Fruit fly (Drosophila melanogaster) whole organism, embryonic: Measurements from ENCODE around the gene CG42375.

Experiments used
- Aef1 ChIP-seq: fragments of 200-800 bp; sonication (Bioruptor generic); IDR thresholded peaks from 3 replicates; pipeline ENCODE4 v1.3.6; 2022; ENCODE audit warnings: missing biosample characterization, missing genetic modification characterization
- C15 ChIP-seq: fragments of 200-800 bp; sonication (Bioruptor generic); IDR thresholded peaks from 3 replicates; pipeline ENCODE4 v1.3.6; 2022; ENCODE audit warnings: missing biosample characterization, missing genetic modification characterization
- CG10147 ChIP-seq: fragments of 200-800 bp; sonication (Bioruptor generic); optimal IDR thresholded peaks from 2 replicates; lab custom pipeline; 2019; ENCODE audit warnings: missing biosample characterization, mild to moderate bottlenecking, missing genetic modification characterization, moderate library complexity
- CG10267 ChIP-seq: fragments of 200-800 bp; sonication (Bioruptor generic); optimal IDR thresholded peaks from 2 replicates; lab custom pipeline; 2018; ENCODE audit warnings: missing biosample characterization, mild to moderate bottlenecking, missing genetic modification characterization, moderate library complexity
- CG10543 ChIP-seq: fragments of 200-800 bp; sonication (Bioruptor generic); optimal IDR thresholded peaks from 3 replicates; lab custom pipeline; 2017; ENCODE audit warnings: missing biosample characterization, mild to moderate bottlenecking, missing genetic modification characterization, moderate library complexity
- CG11247 ChIP-seq: fragments of 200-800 bp; sonication (Bioruptor generic); IDR thresholded peaks from 2 replicates; pipeline ENCODE4 v1.3.6; 2022; ENCODE audit warnings: missing biosample characterization, missing genetic modification characterization
- CG11504 ChIP-seq: fragments of 200-800 bp; sonication (Bioruptor generic); optimal IDR thresholded peaks from 3 replicates; lab custom pipeline; 2019; ENCODE audit warnings: missing biosample characterization, mild to moderate bottlenecking, missing genetic modification characterization, moderate library complexity
- CG14710 ChIP-seq: fragments of 200-800 bp; sonication (Bioruptor generic); optimal IDR thresholded peaks from 3 replicates; lab custom pipeline; 2019; ENCODE audit warnings: missing biosample characterization, mild to moderate bottlenecking, missing genetic modification characterization, moderate library complexity
- CG14965 ChIP-seq: fragments of 200-800 bp; sonication (Bioruptor generic); optimal IDR thresholded peaks from 2 replicates; lab custom pipeline; 2016; ENCODE audit warnings: missing biosample characterization, missing genetic modification characterization, borderline replicate concordance
- CG17359 ChIP-seq: fragments of 200-800 bp; sonication (Bioruptor generic); optimal IDR thresholded peaks from 3 replicates; lab custom pipeline; 2018; ENCODE audit warnings: missing biosample characterization, mild to moderate bottlenecking, missing genetic modification characterization, moderate library complexity
- CG17361 ChIP-seq: fragments of 200-800 bp; sonication (Bioruptor generic); IDR thresholded peaks from 3 replicates; pipeline ENCODE4 v1.3.6; 2022; ENCODE audit warnings: missing biosample characterization, missing genetic modification characterization
- CG17612 ChIP-seq: fragments of 200-800 bp; sonication (Bioruptor generic); IDR thresholded peaks from 2 replicates; pipeline ENCODE4 v1.3.6; 2022; ENCODE audit warnings: missing biosample characterization, missing genetic modification characterization
- CG30431 ChIP-seq: fragments of 200-800 bp; sonication (Bioruptor generic); optimal IDR thresholded peaks from 2 replicates; lab custom pipeline; 2017; ENCODE audit warnings: missing biosample characterization, missing genetic modification characterization
- CG31441 ChIP-seq: fragments of 200-800 bp; sonication (Bioruptor generic); IDR thresholded peaks from 2 replicates; pipeline ENCODE4 v1.3.6; 2022; ENCODE audit warnings: missing biosample characterization, missing genetic modification characterization
- CG34376 ChIP-seq: fragments of 200-800 bp; sonication (Bioruptor generic); optimal IDR thresholded peaks from 2 replicates; lab custom pipeline; 2018; ENCODE audit warnings: missing biosample characterization, mild to moderate bottlenecking, missing genetic modification characterization
- CG3726 ChIP-seq: fragments of 200-800 bp; sonication (Bioruptor generic); IDR thresholded peaks from 3 replicates; pipeline ENCODE4, ENCODE4 v1.3.6; 2022; ENCODE audit warnings: missing biosample characterization, missing genetic modification characterization
- CG4617 ChIP-seq: fragments of 200-800 bp; sonication (Bioruptor generic); optimal IDR thresholded peaks from 3 replicates; lab custom pipeline; 2016; ENCODE audit warnings: missing biosample characterization, missing genetic modification characterization, borderline replicate concordance
- CG6272 ChIP-seq: fragments of 200-800 bp; sonication (Bioruptor generic); IDR thresholded peaks from 2 replicates; pipeline ENCODE4 v1.3.6; 2022; ENCODE audit warnings: missing biosample characterization, missing genetic modification characterization
- CG6854 ChIP-seq: fragments of 200-800 bp; sonication (Bioruptor generic); optimal IDR thresholded peaks from 3 replicates; lab custom pipeline; 2017; ENCODE audit warnings: missing biosample characterization, mild to moderate bottlenecking, missing genetic modification characterization
- CG7745 ChIP-seq: fragments of 200-800 bp; sonication (Bioruptor generic); optimal IDR thresholded peaks from 2 replicates; lab custom pipeline; 2018; ENCODE audit warnings: missing biosample characterization, mild to moderate bottlenecking, missing genetic modification characterization, moderate library complexity
- CG8290 ChIP-seq, 3 experiments: fragments of 200-800 bp; sonication (Bioruptor generic); optimal IDR thresholded peaks; 2 replicates each; lab custom pipeline; 2016 to 2019; ENCODE audit warnings: missing biosample characterization in 3 of 3, missing genetic modification characterization in 3 of 3, mild to moderate bottlenecking in 2 of 3, moderate library complexity in 1 of 3
- Ets65A ChIP-seq: fragments of 200-800 bp; sonication (Bioruptor generic); peaks from one replicate; lab custom pipeline; 2016; ENCODE audit warnings: missing biosample characterization, missing genetic modification characterization
- Fer2 ChIP-seq: fragments of 200-800 bp; sonication (Bioruptor generic); optimal IDR thresholded peaks from 2 replicates; lab custom pipeline; 2018; ENCODE audit warnings: missing biosample characterization, mild to moderate bottlenecking, missing genetic modification characterization, moderate library complexity
- Hey ChIP-seq: fragments of 200-800 bp; sonication (Bioruptor generic); optimal IDR thresholded peaks from 3 replicates; lab custom pipeline; 2018; ENCODE audit warnings: missing biosample characterization, mild to moderate bottlenecking, missing genetic modification characterization
- HmgD ChIP-seq: fragments of 200-800 bp; sonication (Bioruptor generic); optimal IDR thresholded peaks from 3 replicates; lab custom pipeline; 2016; ENCODE audit warnings: missing biosample characterization, missing genetic modification characterization
- Lpt ChIP-seq: fragments of >200 bp; optimal IDR thresholded peaks from 2 replicates; lab custom pipeline; 2018; ENCODE audit warnings: missing biosample characterization, missing genetic modification characterization
- NFAT ChIP-seq: fragments of 200-800 bp; sonication (Bioruptor generic); IDR thresholded peaks from 2 replicates; pipeline ENCODE4 v1.3.6; 2022; ENCODE audit warnings: missing biosample characterization, missing genetic modification characterization
- Nf-YB ChIP-seq: fragments of 200-800 bp; sonication (Bioruptor generic); optimal IDR thresholded peaks from 3 replicates; lab custom pipeline; 2019; ENCODE audit warnings: missing biosample characterization, mild to moderate bottlenecking, missing genetic modification characterization, moderate library complexity
- Nf-YC ChIP-seq: fragments of 200-800 bp; optimal IDR thresholded peaks from 3 replicates; lab custom pipeline; 2019; ENCODE audit warnings: missing biosample characterization, mild to moderate bottlenecking, missing genetic modification characterization, moderate library complexity
- Ravus ChIP-seq: fragments of 200-800 bp; sonication (Bioruptor generic); IDR thresholded peaks from 2 replicates; pipeline ENCODE4 v1.3.6; 2022; ENCODE audit warnings: missing biosample characterization, missing genetic modification characterization
- Six4 ChIP-seq: fragments of 200-800 bp; sonication (Bioruptor generic); optimal IDR thresholded peaks from 2 replicates; lab custom pipeline; 2016; ENCODE audit warnings: missing biosample characterization, missing genetic modification characterization
- Spps ChIP-seq: fragments of 200-800 bp; sonication (Bioruptor generic); optimal IDR thresholded peaks from 2 replicates; lab custom pipeline; 2018; ENCODE audit warnings: missing biosample characterization, mild to moderate bottlenecking, missing genetic modification characterization
- Xrp1 ChIP-seq: fragments of 200-800 bp; sonication (Bioruptor generic); IDR thresholded peaks from 2 replicates; pipeline ENCODE4 v1.3.6; 2022; ENCODE audit warnings: missing biosample characterization, missing genetic modification characterization
- ac ChIP-seq: fragments of 200-800 bp; sonication (Bioruptor generic); optimal IDR thresholded peaks from 3 replicates; lab custom pipeline; 2017; ENCODE audit warnings: missing biosample characterization, mild to moderate bottlenecking, missing genetic modification characterization
- amos ChIP-seq: fragments of 200-800 bp; sonication (Bioruptor generic); IDR thresholded peaks from 2 replicates; pipeline ENCODE4 v1.3.6; 2022; ENCODE audit warnings: missing biosample characterization, missing genetic modification characterization; ENCODE audit not compliant: partially characterized antibody
- dimm ChIP-seq: fragments of 200-800 bp; sonication (Bioruptor generic); IDR thresholded peaks from 2 replicates; pipeline ENCODE4 v1.3.6; 2022; ENCODE audit warnings: missing biosample characterization, missing genetic modification characterization
- fd96Cb ChIP-seq: fragments of 200-800 bp; sonication (Bioruptor generic); optimal IDR thresholded peaks from 2 replicates; lab custom pipeline; 2018; ENCODE audit warnings: missing biosample characterization, mild to moderate bottlenecking, missing genetic modification characterization, moderate library complexity
- fru ChIP-seq: fragments of >200 bp; optimal IDR thresholded peaks from 2 replicates; lab custom pipeline; 2017
- gfzf ChIP-seq: fragments of 200-800 bp; sonication (Bioruptor generic); optimal IDR thresholded peaks from 2 replicates; lab custom pipeline; 2016; ENCODE audit warnings: missing biosample characterization, mild to moderate bottlenecking, missing genetic modification characterization, moderate library complexity
- gsb-n ChIP-seq: fragments of 200-800 bp; sonication (Bioruptor generic); optimal IDR thresholded peaks from 3 replicates; lab custom pipeline; 2018; ENCODE audit warnings: missing biosample characterization, mild to moderate bottlenecking, missing genetic modification characterization
- jigr1 ChIP-seq: fragments of 200-800 bp; sonication (Bioruptor generic); IDR thresholded peaks from 3 replicates; pipeline ENCODE4 v1.3.6; 2022; ENCODE audit warnings: missing biosample characterization, missing genetic modification characterization
- ken ChIP-seq: fragments of 200-800 bp; sonication (Bioruptor generic); IDR thresholded peaks from 3 replicates; pipeline ENCODE4 v1.3.6; 2022; ENCODE audit warnings: missing biosample characterization, missing genetic modification characterization
- pb ChIP-seq: fragments of 200-800 bp; sonication (Bioruptor generic); optimal IDR thresholded peaks from 3 replicates; lab custom pipeline; 2016; ENCODE audit warnings: missing biosample characterization, missing genetic modification characterization
- run ChIP-seq: fragments of 200-800 bp; sonication (Bioruptor generic); optimal IDR thresholded peaks from 3 replicates; lab custom pipeline; 2018; ENCODE audit warnings: missing biosample characterization, mild to moderate bottlenecking, missing genetic modification characterization
- sima ChIP-seq: fragments of 200-800 bp; sonication (Bioruptor generic); optimal IDR thresholded peaks from 2 replicates; lab custom pipeline; 2016; ENCODE audit warnings: missing biosample characterization, missing genetic modification characterization
- slbo ChIP-seq: fragments of 200-800 bp; sonication (Bioruptor generic); IDR thresholded peaks from 2 replicates; pipeline ENCODE4 v1.3.6; 2022; ENCODE audit warnings: missing biosample characterization, missing genetic modification characterization
- stwl ChIP-seq: fragments of 200-800 bp; sonication (Bioruptor generic); optimal IDR thresholded peaks from 3 replicates; lab custom pipeline; 2018; ENCODE audit warnings: missing biosample characterization, mild to moderate bottlenecking, missing genetic modification characterization, moderate library complexity
- tin ChIP-seq: fragments of 200-800 bp; sonication (Bioruptor generic); optimal IDR thresholded peaks from 3 replicates; lab custom pipeline; 2016; ENCODE audit warnings: missing biosample characterization, missing genetic modification characterization
- trh ChIP-seq: fragments of 200-800 bp; sonication (Bioruptor generic); optimal IDR thresholded peaks from 2 replicates; lab custom pipeline; 2016; ENCODE audit warnings: missing biosample characterization, missing genetic modification characterization
- vfl ChIP-seq: fragments of 200-800 bp; sonication (Bioruptor generic); optimal IDR thresholded peaks from 2 replicates; lab custom pipeline; 2016; ENCODE audit warnings: missing biosample characterization, missing genetic modification characterization
- yki ChIP-seq: fragments of >200 bp; optimal IDR thresholded peaks from 3 replicates; lab custom pipeline; 2018

The CG42375 gene

DNA sequence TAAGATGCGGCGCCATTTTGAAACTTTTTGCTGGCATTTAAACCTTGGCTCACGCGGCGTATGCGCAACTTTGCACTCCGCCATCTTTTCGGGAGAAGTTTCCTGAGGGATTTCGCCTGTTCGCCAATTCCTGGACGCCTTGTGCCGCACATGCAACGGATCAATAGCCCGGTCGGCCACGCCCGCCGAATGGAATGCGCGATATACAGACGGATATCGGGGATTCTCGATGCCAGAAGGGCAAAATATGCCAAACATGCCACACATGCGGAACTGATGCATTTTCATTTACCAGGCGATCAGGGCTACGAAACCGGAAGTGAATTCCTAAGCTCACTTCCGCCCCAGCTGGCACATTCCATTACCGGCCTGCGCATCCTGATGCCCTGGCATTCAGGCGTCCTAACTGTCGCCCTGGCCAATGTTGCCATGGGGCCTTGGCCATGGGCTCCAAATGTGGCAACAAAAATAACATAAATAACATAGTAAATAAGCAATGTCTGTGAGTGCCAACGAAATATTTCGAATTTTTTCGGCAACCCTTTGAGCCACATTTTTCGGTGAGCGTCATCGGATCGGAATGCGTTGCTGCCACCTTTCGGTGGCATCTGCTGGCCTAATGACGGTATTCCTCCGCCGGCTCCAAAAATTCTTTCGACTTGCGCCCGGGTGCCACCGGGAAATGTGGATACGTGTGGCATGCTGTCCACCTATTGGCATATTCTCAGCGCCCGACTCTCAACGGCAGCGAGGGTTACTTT, 22.8 kb downstream of the CG42375 start (continued):
- TF ChIP-seq fd96Cb (tag; lab: Kevin White, UChicago) (no peak), CG6854 (GFP tag; lab: Kevin White, UChicago) (no peak), jigr1 (GFP tag; lab: Robert Waterston, UW) (no peak), CG10267 (tag; lab: Kevin White, UChicago) (no peak), CG11247 (GFP tag; lab: Robert Waterston, UW) (no peak), CG10543 (peak; percentile 44), ac (GFP tag; lab: Kevin White, UChicago) (no peak), tin (GFP tag; lab: Kevin White, UChicago) (no peak), CG7745 (tag; lab: Kevin White, UChicago) (no peak), Lpt (GFP tag; lab: Kevin White, UChicago) (no peak), CG6272 (GFP tag; lab: Robert Waterston, UW) (no peak), CG10147 (GFP tag; lab: Kevin White, UChicago) (no peak), fru (lab: Kevin White, UChicago) (no peak), slbo (GFP tag; lab: Robert Waterston, UW) (no peak), Nf-YC (tag; lab: Kevin White, UChicago) (no peak), amos (GFP tag; lab: Robert Waterston, UW) (no peak), dimm (no peak), sima (no peak), trh (GFP tag; lab: Kevin White, UChicago) (no peak), CG34376 (peak; percentile 75), NFAT (GFP tag; lab: Robert Waterston, UW) (no peak; the same call in 1 of the 2 replicates), CG17359 (tag; lab: Kevin White, UChicago) (no peak), CG14710 (tag; lab: Kevin White, UChicago) (no peak), vfl (no peak), Fer2 (tag; lab: Kevin White, UChicago) (no peak), Spps (tag; lab: Kevin White, UChicago) (no peak), Ravus (GFP tag; lab: Robert Waterston, UW) (no peak), pb (GFP tag; lab: Kevin White, UChicago) (no peak), CG17612 (GFP tag; lab: Robert Waterston, UW) (no peak), CG4617 (GFP tag; lab: Kevin White, UChicago) (no peak), gfzf (GFP tag; lab: Kevin White, UChicago) (no peak), CG31441 (GFP tag; lab: Robert Waterston, UW) (no peak), CG30431 (GFP tag; lab: Kevin White, UChicago) (no peak), ken (GFP tag; lab: Robert Waterston, UW) (0 out of 3 replicates have a peak, but pooled peaks have one; percentile 8), CG11504 (peak; percentile 41), Ets65A (GFP tag; lab: Kevin White, UChicago) (peak; percentile 85), CG8290 (GFP tag; optimal IDR thresholded peaks at IDR 0.05; lab: Kevin White, UChicago) (no peak), CG8290 (tag; optimal IDR thresholded peaks at IDR 0.05; lab: Kevin White, UChicago) (peak in 1 of 2 experiments; percentile 19), CG14965 (GFP tag; lab: Kevin White, UChicago) (no peak), Aef1 (GFP tag; lab: Robert Waterston, UW) (no peak), CG17361 (GFP tag; lab: Robert Waterston, UW) (no peak), Xrp1 (GFP tag; lab: Robert Waterston, UW) (no peak), Hey (tag; lab: Kevin White, UChicago) (no peak), stwl (tag; lab: Kevin White, UChicago) (no peak), HmgD (GFP tag; lab: Kevin White, UChicago) (no peak), C15 (GFP tag; lab: Robert Waterston, UW) (no peak), Six4 (GFP tag; lab: Kevin White, UChicago) (no peak), CG3726 (GFP tag; lab: Robert Waterston, UW) (no peak), yki (lab: Kevin White, UChicago) (no peak), Nf-YB (no peak), gsb-n (no peak), run (no peak)
